Worm (Caenorhabditis elegans): Measurements from ENCODE around the gene nhr-47.

The nhr-47 gene

ce11 chrV:5511720-5512119 lies 6.7 kb downstream of the nhr-47 start:
- TF ChIP-seq nhr-80 (tag; optimal IDR thresholded peaks at IDR 0.05) (peak; percentile 8), snpc-1.3 (tag; optimal IDR thresholded peaks at IDR 0.05; ENCODE audit: insufficient read depth) (no peak)

ce11 chrV:5512559-5512958 lies 7.5 kb downstream of the nhr-47 start:
- TF ChIP-seq ztf-28 (GFP tag; IDR thresholded peaks at IDR 0.05) (no peak), nhr-80 (tag; optimal IDR thresholded peaks at IDR 0.05) (peak; percentile 86), F55B11.4 (tag; optimal IDR thresholded peaks at IDR 0.05; ENCODE audit: borderline replicate concordance, insufficient read depth) (no peak), ets-4 (GFP tag; optimal IDR thresholded peaks at IDR 0.05) (peak; percentile 49), cebp-1 (GFP tag; IDR thresholded peaks at IDR 0.05) (no peak), cebp-1 (tag; optimal IDR thresholded peaks at IDR 0.05) (peak; percentile 37), atf-7 (tag; optimal IDR thresholded peaks at IDR 0.05) (peak; percentile 49)

- no peak for TF ChIP-seq die-1 (tag; optimal IDR thresholded peaks at IDR 0.05)
- no peak for TF ChIP-seq C17E4.6 (GFP tag; IDR thresholded peaks at IDR 0.05)
- TF ChIP-seq ztf-6 (GFP tag; IDR thresholded peaks at IDR 0.05): no peak
- TF ChIP-seq gei-17 (GFP tag; optimal IDR thresholded peaks at IDR 0.05): no peak
- no peak for TF ChIP-seq Y79H2A.3 (GFP tag; conservative IDR thresholded peaks at IDR 0.05)
- peak; percentile 52 for TF ChIP-seq madf-8 (GFP tag; conservative IDR thresholded peaks at IDR 0.05)
- TF ChIP-seq snpc-3.4 (tag; optimal IDR thresholded peaks at IDR 0.05): no peak
- no peak for TF ChIP-seq F22D6.2 (tag; optimal IDR thresholded peaks at IDR 0.05)
- TF ChIP-seq hmg-20 (GFP tag; IDR thresholded peaks at IDR 0.05): no peak
- TF ChIP-seq lin-40 (tag; optimal IDR thresholded peaks at IDR 0.05): no peak
- TF ChIP-seq mxl-1 (tag; optimal IDR thresholded peaks at IDR 0.05): no peak
- TF ChIP-seq F49E8.2 (tag; optimal IDR thresholded peaks at IDR 0.05; ENCODE audit: insufficient read depth): no peak
- TF ChIP-seq tbx-9 (tag; optimal IDR thresholded peaks at IDR 0.05; ENCODE audit: borderline replicate concordance): no peak
- no peak for TF ChIP-seq F39B2.1 (GFP tag; IDR thresholded peaks at IDR 0.05)
- no peak for TF ChIP-seq F37B4.10 (GFP tag; IDR thresholded peaks at IDR 0.05)
- TF ChIP-seq tbp1 (GFP tag; optimal IDR thresholded peaks at IDR 0.05): no peak
- TF ChIP-seq lsl-1 (GFP tag; optimal IDR thresholded peaks at IDR 0.05): peak; percentile 75
- TF ChIP-seq ceh-91 (GFP tag; IDR thresholded peaks at IDR 0.05): 0 out of 2 replicates have a peak, but pooled peaks have one; percentile 33
- TF ChIP-seq xnd-1 (tag; optimal IDR thresholded peaks at IDR 0.05): peak; percentile 80
- TF ChIP-seq madf-6 (GFP tag; IDR thresholded peaks at IDR 0.05): peak; percentile 85
- no peak for TF ChIP-seq ztf-18 (tag; optimal IDR thresholded peaks at IDR 0.05)
- peak; percentile 57 for TF ChIP-seq nhr-80 (tag; optimal IDR thresholded peaks at IDR 0.05)
- TF ChIP-seq snpc-1.3 (tag; optimal IDR thresholded peaks at IDR 0.05; ENCODE audit: insufficient read depth): no peak
- TF ChIP-seq F33H1.4 (GFP tag; IDR thresholded peaks at IDR 0.05): peak; percentile 85
- TF ChIP-seq athp-1 (tag; optimal IDR thresholded peaks at IDR 0.05): no peak
Observed at ce11 chrV:5513630-5514378, 8.8 kb downstream of the nhr-47 start, which contains the start of the genes hpo-15 and mms-19. Gene hpo-15, minus strand, starts transcription at chrV:5513830. Gene mms-19, plus strand, starts transcription at chrV:5514348.

- no peak for TF ChIP-seq tlf-1 (GFP tag; optimal IDR thresholded peaks at IDR 0.05)
- no peak for TF ChIP-seq dox-1 (GFP tag; IDR thresholded peaks at IDR 0.05)
- TF ChIP-seq ama-1 (optimal IDR thresholded peaks at IDR 0.05): no peak
- no peak for TF ChIP-seq ama-1 (GFP tag; optimal IDR thresholded peaks at IDR 0.05)
Observed at ce11 chrV:5521735-5522241, 16.7 kb downstream of the nhr-47 start, which contains the start of gene hir-1. Gene hir-1, plus strand, starts transcription at chrV:5522139.
